Worm (Caenorhabditis elegans): ENCODE results near the gene tgn-38.

tgn-38 gene

DNA sequence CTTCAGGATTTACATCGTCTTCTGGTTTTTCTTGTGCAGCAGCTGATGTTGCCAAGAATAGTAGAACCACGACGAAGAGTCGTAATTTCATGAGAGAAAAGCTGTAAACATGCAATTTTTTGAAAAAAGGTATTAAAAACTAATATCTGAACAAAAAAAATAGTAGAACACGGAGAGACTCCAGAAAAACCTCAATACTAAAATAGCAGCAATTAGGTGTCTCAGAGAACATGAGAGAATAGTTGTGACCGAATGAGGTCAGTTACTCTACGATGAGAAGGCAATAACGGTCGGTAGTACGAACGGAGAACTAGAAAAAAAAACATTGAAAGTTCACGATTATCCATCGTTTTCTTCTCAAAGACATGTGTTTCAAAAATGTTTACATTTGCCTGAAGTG lies at the start of gene tgn-38:
Gene tgn-38, minus strand, starts transcription at position 101 of the 400 bp plus-strand sequence.
- no peak for TF ChIP-seq ztf-29 (GFP tag; IDR thresholded peaks at IDR 0.05)
- no peak for TF ChIP-seq T22C8.4 (GFP tag; IDR thresholded peaks at IDR 0.05)
- TF ChIP-seq klf-2 (GFP tag; conservative IDR thresholded peaks at IDR 0.05), result no peak
- no peak for TF ChIP-seq cog-1 (tag; optimal IDR thresholded peaks at IDR 0.05)
- no peak for TF ChIP-seq flt-1 (GFP tag; IDR thresholded peaks at IDR 0.05)
- TF ChIP-seq ref-1 (GFP tag; conservative IDR thresholded peaks at IDR 0.05), result no peak
- no peak for TF ChIP-seq med-1 (GFP tag; optimal IDR thresholded peaks at IDR 0.05; ENCODE audit: insufficient read depth)
- no peak for TF ChIP-seq ztf-23 (GFP tag; IDR thresholded peaks at IDR 0.05)
- no peak for TF ChIP-seq tab-1 (GFP tag; IDR thresholded peaks at IDR 0.05)

DNA sequence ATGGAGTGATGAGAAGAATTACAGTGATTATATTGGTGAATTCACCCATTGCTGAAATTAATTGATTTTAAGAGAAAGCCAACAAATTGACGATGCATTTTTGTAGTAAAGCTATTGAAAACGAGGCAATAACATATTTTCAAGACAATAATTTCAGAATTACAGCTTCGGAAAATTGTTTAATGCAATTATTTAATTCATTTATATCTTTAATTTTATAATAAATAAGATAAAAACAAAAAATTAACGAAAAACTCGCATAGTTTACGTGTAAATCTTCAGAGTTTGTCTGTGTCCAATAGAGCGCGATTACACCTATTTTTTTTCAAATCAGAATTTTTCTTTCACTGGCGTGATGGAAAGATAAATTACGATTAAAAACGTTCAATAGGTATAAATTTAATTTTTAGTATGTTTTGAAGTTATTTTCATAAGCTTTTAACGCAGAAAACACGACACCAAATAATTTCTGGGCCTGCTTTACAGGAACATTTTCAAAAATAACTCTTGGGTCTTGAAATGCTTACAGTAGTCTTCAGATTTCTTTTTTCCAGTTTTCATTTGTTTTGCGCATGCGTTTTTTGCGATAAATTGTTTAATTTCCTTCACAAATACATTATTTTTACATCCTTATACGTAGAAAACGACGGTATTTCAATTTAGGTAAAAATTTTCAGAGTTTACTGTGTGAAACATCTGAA lies 49.3 kb upstream of the tgn-38 start, which contains the start of gene tmed-1:
Gene tmed-1, minus strand, starts transcription at position 51 of the 701 bp plus-strand sequence.
- TF ChIP-seq ztf-29 (GFP tag; IDR thresholded peaks at IDR 0.05) (no peak), ztf-23 (GFP tag; IDR thresholded peaks at IDR 0.05) (no peak), ref-1 (GFP tag; conservative IDR thresholded peaks at IDR 0.05) (no peak), cog-1 (tag; optimal IDR thresholded peaks at IDR 0.05) (no peak), tab-1 (GFP tag; IDR thresholded peaks at IDR 0.05) (no peak), T22C8.4 (GFP tag; IDR thresholded peaks at IDR 0.05) (no peak), klf-2 (GFP tag; conservative IDR thresholded peaks at IDR 0.05) (no peak), med-1 (GFP tag; optimal IDR thresholded peaks at IDR 0.05; ENCODE audit: insufficient read depth) (no peak)

DNA sequence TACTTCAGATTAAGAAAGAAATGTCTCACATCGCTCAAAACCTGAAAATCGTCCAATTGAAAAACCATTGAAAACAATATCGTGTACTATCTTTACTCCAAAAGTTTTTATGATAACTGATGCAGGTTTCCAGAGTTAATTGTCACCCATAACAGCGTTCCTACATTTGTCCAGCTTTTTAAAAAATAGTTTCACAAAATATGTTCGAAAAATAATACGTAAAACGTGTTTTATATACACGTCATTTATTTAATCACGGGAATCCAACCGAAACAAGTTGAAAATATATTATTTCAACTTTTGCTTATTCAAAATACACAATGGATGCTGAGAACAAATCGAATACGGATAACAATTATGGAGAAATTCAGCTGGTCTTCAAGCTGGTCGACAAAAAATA lies 46.5 kb upstream of the tgn-38 start, which contains the start of gene K08E4.7:
Gene K08E4.7, plus strand, starts transcription at position 301 of the 400 bp plus-strand sequence.
- TF ChIP-seq T22C8.4 (GFP tag; IDR thresholded peaks at IDR 0.05) (no peak), tab-1 (GFP tag; IDR thresholded peaks at IDR 0.05) (no peak), flt-1 (GFP tag; IDR thresholded peaks at IDR 0.05) (no peak), klf-2 (GFP tag; conservative IDR thresholded peaks at IDR 0.05) (no peak), ztf-29 (GFP tag; IDR thresholded peaks at IDR 0.05) (no peak), med-1 (GFP tag; optimal IDR thresholded peaks at IDR 0.05; ENCODE audit: insufficient read depth) (no peak), ref-1 (GFP tag; conservative IDR thresholded peaks at IDR 0.05) (no peak), ztf-23 (GFP tag; IDR thresholded peaks at IDR 0.05) (no peak), cog-1 (tag; optimal IDR thresholded peaks at IDR 0.05) (no peak)

DNA sequence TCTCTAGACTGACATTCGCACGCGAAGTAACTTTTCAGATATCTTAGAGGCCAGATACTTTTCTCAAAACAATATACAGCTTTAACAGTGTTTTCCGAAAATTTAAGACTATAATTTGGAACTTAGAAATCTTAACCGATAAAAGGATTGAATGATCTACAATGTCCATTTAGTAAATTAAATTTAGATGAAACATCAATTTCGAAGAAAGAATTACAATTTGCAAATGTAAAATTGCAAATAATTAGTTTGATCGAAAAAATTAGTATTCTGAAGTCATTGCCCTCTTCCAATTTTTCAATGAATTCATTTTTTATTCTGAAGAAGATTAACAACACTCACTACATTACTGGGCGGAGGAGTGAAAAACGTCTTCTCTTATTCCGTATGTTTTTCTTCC lies 39.6 kb upstream of the tgn-38 start, which contains the start of gene bath-37:
Gene bath-37, plus strand, starts transcription at position 301 of the 400 bp plus-strand sequence.
- TF ChIP-seq ref-1 (GFP tag; conservative IDR thresholded peaks at IDR 0.05) (no peak), ztf-29 (GFP tag; IDR thresholded peaks at IDR 0.05) (no peak), tab-1 (GFP tag; IDR thresholded peaks at IDR 0.05) (no peak), klf-2 (GFP tag; conservative IDR thresholded peaks at IDR 0.05) (no peak), cog-1 (tag; optimal IDR thresholded peaks at IDR 0.05) (no peak), med-1 (GFP tag; optimal IDR thresholded peaks at IDR 0.05; ENCODE audit: insufficient read depth) (no peak), flt-1 (GFP tag; IDR thresholded peaks at IDR 0.05) (no peak), T22C8.4 (GFP tag; IDR thresholded peaks at IDR 0.05) (no peak), ztf-23 (GFP tag; IDR thresholded peaks at IDR 0.05) (no peak)

DNA sequence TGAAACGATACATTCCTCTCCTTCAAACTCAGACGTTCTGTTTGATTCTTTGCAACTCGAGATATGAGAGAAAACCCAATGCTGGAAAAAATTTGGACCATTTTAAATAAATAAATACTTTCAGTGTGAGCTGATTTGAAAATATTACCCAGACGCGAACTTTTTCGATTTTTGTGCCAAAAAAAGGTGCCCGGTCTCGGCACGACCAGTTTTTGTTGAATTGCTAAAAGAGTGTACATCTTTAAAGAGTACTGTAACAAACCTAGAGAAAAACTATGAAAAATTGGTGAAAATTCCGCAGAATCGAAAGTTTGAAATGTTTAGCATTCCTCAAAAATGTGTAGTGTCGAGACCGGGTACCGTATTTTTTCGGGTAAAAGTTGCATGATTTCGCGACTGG lies 32.3 kb upstream of the tgn-38 start, which contains the start of gene K08E4.8:
Gene K08E4.8, minus strand, starts transcription at position 101 of the 400 bp plus-strand sequence.
- TF ChIP-seq ztf-23 (GFP tag; IDR thresholded peaks at IDR 0.05), result no peak
- no peak for TF ChIP-seq flt-1 (GFP tag; IDR thresholded peaks at IDR 0.05)
- no peak for TF ChIP-seq ref-1 (GFP tag; conservative IDR thresholded peaks at IDR 0.05)
- no peak for TF ChIP-seq med-1 (GFP tag; optimal IDR thresholded peaks at IDR 0.05; ENCODE audit: insufficient read depth)
- TF ChIP-seq tab-1 (GFP tag; IDR thresholded peaks at IDR 0.05), result no peak
- no peak for TF ChIP-seq ztf-29 (GFP tag; IDR thresholded peaks at IDR 0.05)
- no peak for TF ChIP-seq cog-1 (tag; optimal IDR thresholded peaks at IDR 0.05)
- no peak for TF ChIP-seq T22C8.4 (GFP tag; IDR thresholded peaks at IDR 0.05)
- TF ChIP-seq klf-2 (GFP tag; conservative IDR thresholded peaks at IDR 0.05), result no peak

DNA sequence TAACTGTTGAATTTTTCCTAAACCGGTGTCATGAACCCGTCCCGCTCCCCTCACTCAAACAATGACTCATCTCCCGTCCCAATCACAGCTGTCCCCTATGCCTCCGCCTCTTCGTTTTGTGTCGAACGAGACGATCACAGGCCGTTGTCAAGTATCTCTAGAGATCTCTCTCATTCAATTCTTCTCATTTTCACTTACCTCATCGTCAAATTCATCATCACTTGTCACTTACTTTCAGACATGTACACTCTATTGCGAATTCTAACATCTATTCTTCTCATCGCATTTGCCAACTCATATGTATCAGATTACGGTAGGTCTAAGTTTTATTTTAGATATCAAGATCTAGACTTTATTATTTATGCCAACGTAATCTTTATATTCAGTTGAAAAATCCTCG lies 28.5 kb upstream of the tgn-38 start, which contains the start of gene K08E4.3:
Gene K08E4.3, plus strand, starts transcription at position 235 of the 400 bp plus-strand sequence.
- no peak for TF ChIP-seq ztf-29 (GFP tag; IDR thresholded peaks at IDR 0.05)

DNA sequence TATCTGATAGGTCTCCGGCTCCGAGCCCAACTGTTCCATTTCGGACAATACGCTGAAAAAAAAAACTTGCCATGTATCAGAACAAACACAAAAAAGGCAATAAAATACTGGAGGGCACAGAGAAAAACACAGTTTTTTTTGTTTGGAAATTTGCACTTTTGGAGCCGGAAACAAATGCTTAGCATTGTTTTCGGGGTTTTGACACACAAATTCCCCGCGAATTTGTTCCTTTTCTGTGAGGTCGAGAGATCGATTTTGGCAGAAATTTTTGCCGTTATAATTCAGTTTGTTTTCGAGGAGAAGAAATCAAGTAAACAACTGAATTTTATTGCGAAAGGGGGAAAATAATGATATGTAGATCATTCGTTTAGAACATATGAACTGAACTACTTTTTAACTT lies 27.6 kb upstream of the tgn-38 start, which contains the start of gene K08E4.2:
Gene K08E4.2, minus strand, starts transcription at position 54 of the 400 bp plus-strand sequence.
- TF ChIP-seq T22C8.4 (GFP tag; IDR thresholded peaks at IDR 0.05) (no peak), med-1 (GFP tag; optimal IDR thresholded peaks at IDR 0.05; ENCODE audit: insufficient read depth) (no peak), tab-1 (GFP tag; IDR thresholded peaks at IDR 0.05) (no peak), ref-1 (GFP tag; conservative IDR thresholded peaks at IDR 0.05) (no peak), ztf-29 (GFP tag; IDR thresholded peaks at IDR 0.05) (no peak), flt-1 (GFP tag; IDR thresholded peaks at IDR 0.05) (no peak), cog-1 (tag; optimal IDR thresholded peaks at IDR 0.05) (no peak), ztf-23 (GFP tag; IDR thresholded peaks at IDR 0.05) (no peak), klf-2 (GFP tag; conservative IDR thresholded peaks at IDR 0.05) (no peak)

DNA sequence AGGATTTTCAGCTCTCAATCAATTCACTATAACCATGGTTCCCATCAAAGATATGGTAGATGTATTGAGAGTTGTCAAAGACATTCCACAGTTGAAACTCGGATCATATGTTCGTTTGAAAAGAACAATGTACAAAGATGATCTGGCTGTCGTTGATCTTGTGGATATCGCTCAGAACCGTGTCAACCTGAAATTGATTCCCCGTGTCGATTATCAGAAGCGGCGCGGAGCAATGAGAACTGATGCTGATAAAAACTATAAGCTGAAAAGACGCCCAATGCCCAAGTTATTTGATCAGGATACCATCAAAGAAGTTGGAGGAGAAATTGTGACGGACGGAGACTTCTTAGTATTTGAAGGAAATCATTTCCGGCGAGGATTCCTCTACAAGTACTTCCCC lies 23.5 kb upstream of the tgn-38 start:
- TF ChIP-seq med-1 (GFP tag; optimal IDR thresholded peaks at IDR 0.05; ENCODE audit: insufficient read depth) (no peak), T22C8.4 (GFP tag; IDR thresholded peaks at IDR 0.05) (no peak), klf-2 (GFP tag; conservative IDR thresholded peaks at IDR 0.05) (no peak), tab-1 (GFP tag; IDR thresholded peaks at IDR 0.05) (no peak), ztf-23 (GFP tag; IDR thresholded peaks at IDR 0.05) (no peak), ztf-29 (GFP tag; IDR thresholded peaks at IDR 0.05) (no peak), ref-1 (GFP tag; conservative IDR thresholded peaks at IDR 0.05) (no peak), flt-1 (GFP tag; IDR thresholded peaks at IDR 0.05) (no peak)

DNA sequence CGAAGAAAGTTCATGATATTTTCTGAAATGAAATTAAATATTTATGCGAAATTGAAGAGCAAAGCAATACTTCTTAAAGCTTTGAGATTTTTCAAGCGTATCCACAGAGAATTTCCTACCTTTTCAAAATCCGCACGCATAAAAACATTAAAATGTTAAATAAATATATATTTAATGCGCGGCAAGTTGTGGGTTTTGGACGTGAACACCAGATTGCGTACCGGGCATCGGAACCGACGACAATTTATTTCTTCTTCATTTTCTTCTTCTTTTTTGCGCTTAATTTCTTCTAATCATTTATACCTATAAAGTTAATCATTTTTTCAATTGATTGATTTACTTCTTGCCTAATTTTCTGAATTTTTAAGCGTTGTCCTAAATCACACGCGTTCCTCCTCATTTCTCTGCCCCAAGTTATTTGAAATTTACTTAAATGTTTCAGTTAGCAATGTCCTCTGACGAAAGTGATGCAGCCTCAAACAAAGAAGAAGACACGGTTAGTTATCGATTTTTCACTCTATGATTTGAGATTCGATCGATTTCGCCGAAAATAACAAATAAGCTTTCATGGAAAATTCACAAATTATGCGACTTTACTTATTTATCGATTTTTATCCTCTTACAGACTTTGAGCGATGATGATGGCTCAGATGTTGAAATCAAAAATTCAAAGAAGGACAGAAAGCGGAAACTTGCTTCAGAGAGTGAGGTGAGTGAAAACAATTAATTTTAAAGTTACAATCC lies 22.2 kb upstream of the tgn-38 start, which contains the start of the genes bre-5 and spt-5:
Gene bre-5, minus strand, starts transcription at position 167 of the 744 bp plus-strand sequence.
Gene spt-5, plus strand, starts transcription at position 443 of the 744 bp plus-strand sequence.
- TF ChIP-seq ztf-23 (GFP tag; IDR thresholded peaks at IDR 0.05) (no peak), flt-1 (GFP tag; IDR thresholded peaks at IDR 0.05) (no peak), ztf-29 (GFP tag; IDR thresholded peaks at IDR 0.05) (no peak), T22C8.4 (GFP tag; IDR thresholded peaks at IDR 0.05) (peak; percentile 53; the same call in 1 of the 2 replicates)

All from whole organism, midembryonic.